Worm (Caenorhabditis elegans): ENCODE results near the gene C55B6.1.

- TF ChIP-seq hif-1 (tag; optimal IDR thresholded peaks at IDR 0.05), result peak in 1 of 2 experiments; percentile 1
- no peak for TF ChIP-seq ces-1 (GFP tag; optimal IDR thresholded peaks at IDR 0.05)
- TF ChIP-seq lsy-2 (tag; optimal IDR thresholded peaks at IDR 0.05), result peak in 1 of 2 experiments; percentile 62
- no peak for TF ChIP-seq ztf-7 (tag; optimal IDR thresholded peaks at IDR 0.05)
- peak; percentile 35 for TF ChIP-seq set-16 (GFP tag; IDR thresholded peaks at IDR 0.05)
- TF ChIP-seq ctbp-1 (GFP tag; IDR thresholded peaks at IDR 0.05), result no peak
- no peak for TF ChIP-seq pha-4 (GFP tag; IDR thresholded peaks at IDR 0.05)
- TF ChIP-seq pha-4 (tag; optimal IDR thresholded peaks at IDR 0.05), result no peak
- TF ChIP-seq snpc-4 (tag; optimal IDR thresholded peaks at IDR 0.05), result no peak
Measured at ce11 chrX:7232158-7232822, 32.1 kb downstream of the C55B6.1 start.

All from whole organism, L4 larva.